Worm (Caenorhabditis elegans) whole organism, L4 larva: ENCODE results near the gene adt-1.

Source experiments
- ama-1 ChIP-seq: fragments of 150-350 bp; optimal IDR thresholded peaks from 2 replicates; lab custom pipeline; 2014; ENCODE audit warnings: inconsistent platforms, mixed read lengths
- hlh-11 ChIP-seq: fragments of 200-800 bp; sonication (Bioruptor generic); optimal IDR thresholded peaks from 2 replicates; lab custom pipeline; 2018; ENCODE audit warnings: mild to moderate bottlenecking, missing genetic modification characterization, missing compliant biosample characterization
- nhr-237 ChIP-seq: sonication (generic microtip); optimal IDR thresholded peaks from 2 replicates; lab custom pipeline; 2017; ENCODE audit warnings: missing biosample characterization, missing genetic modification characterization
- nhr-76 ChIP-seq: fragments of 150-350 bp; optimal IDR thresholded peaks from 2 replicates; lab custom pipeline; 2014; ENCODE audit warnings: missing biosample characterization, missing genetic modification characterization
- nhr-77 ChIP-seq: fragments of 150-350 bp; optimal IDR thresholded peaks from 2 replicates; lab custom pipeline; 2014; ENCODE audit warnings: missing biosample characterization, missing genetic modification characterization
- snpc-4 ChIP-seq: fragments of 150-350 bp; optimal IDR thresholded peaks from 2 replicates; lab custom pipeline; 2014; ENCODE audit warnings: missing biosample characterization, missing genetic modification characterization
- zag-1 ChIP-seq: fragments of 150-350 bp; optimal IDR thresholded peaks from 2 replicates; lab custom pipeline; 2014; ENCODE audit warnings: missing biosample characterization, missing genetic modification characterization
- ztf-7 ChIP-seq: fragments of 150-350 bp; optimal IDR thresholded peaks from 2 replicates; lab custom pipeline; 2014; ENCODE audit warnings: missing biosample characterization, missing genetic modification characterization

- TF ChIP-seq nhr-237 (no peak), ama-1 (lab: Kevin White, UChicago) (no peak), hlh-11 (tag; lab: Kevin White, UChicago) (no peak), nhr-76 (no peak), ztf-7 (tag; lab: Kevin White, UChicago) (no peak), zag-1 (tag; lab: Kevin White, UChicago) (no peak), snpc-4 (no peak), nhr-77 (no peak)
Observed at ce11 chrX:12630005-12630404, 48.6 kb upstream of the adt-1 start.
